Fruit fly (Drosophila melanogaster) whole organism, embryonic: ENCODE data around the gene CG11951.

Source experiments
- Ada2b ChIP-seq: fragments of 200-800 bp; sonication (Bioruptor generic); IDR thresholded peaks from 2 replicates; pipeline ENCODE4 v1.3.6; 2022; ENCODE audit warnings: missing biosample characterization, missing genetic modification characterization
- Adf1 ChIP-seq: fragments of 200-800 bp; sonication (Bioruptor generic); IDR thresholded peaks from 2 replicates; pipeline ENCODE4 v1.3.6; 2022; ENCODE audit warnings: missing biosample characterization, missing genetic modification characterization
- CG10979 ChIP-seq: fragments of 200-800 bp; sonication (Bioruptor generic); optimal IDR thresholded peaks from 2 replicates; lab custom pipeline; 2018; ENCODE audit warnings: missing biosample characterization, mild to moderate bottlenecking, missing genetic modification characterization, moderate library complexity
- CG15073 ChIP-seq: fragments of 200-800 bp; sonication (Bioruptor generic); optimal IDR thresholded peaks from 2 replicates; lab custom pipeline; 2016; ENCODE audit warnings: missing biosample characterization, missing genetic modification characterization
- CG15514 ChIP-seq: fragments of 200-800 bp; sonication (Bioruptor generic); optimal IDR thresholded peaks from 3 replicates; lab custom pipeline; 2017; ENCODE audit warnings: missing biosample characterization, missing genetic modification characterization, mild to moderate bottlenecking, moderate library complexity, missing genetic modification reagents
- CG1603 ChIP-seq: fragments of 200-800 bp; sonication (Bioruptor generic); optimal IDR thresholded peaks from 2 replicates; lab custom pipeline; 2019; ENCODE audit warnings: missing biosample characterization, mild to moderate bottlenecking, missing genetic modification characterization, moderate library complexity
- CG16779 ChIP-seq: fragments of 200-800 bp; sonication (Bioruptor generic); IDR thresholded peaks from 2 replicates; pipeline ENCODE4 v1.3.6; 2022; ENCODE audit warnings: missing biosample characterization, missing genetic modification characterization
- CG18599 ChIP-seq: fragments of 200-800 bp; sonication (Bioruptor generic); optimal IDR thresholded peaks from 3 replicates; lab custom pipeline; 2017; ENCODE audit warnings: missing biosample characterization, missing genetic modification characterization, mild to moderate bottlenecking, moderate library complexity, missing genetic modification reagents
- CG18619 ChIP-seq: fragments of 200-800 bp; sonication (Bioruptor generic); optimal IDR thresholded peaks from 3 replicates; lab custom pipeline; 2017; ENCODE audit warnings: missing biosample characterization, mild to moderate bottlenecking, missing genetic modification characterization
- CG2712 ChIP-seq: fragments of 200-800 bp; optimal IDR thresholded peaks from 3 replicates; lab custom pipeline; 2019; ENCODE audit warnings: missing biosample characterization, mild to moderate bottlenecking, missing genetic modification characterization, moderate library complexity
- CG32532 ChIP-seq: fragments of 200-800 bp; sonication (Bioruptor generic); IDR thresholded peaks from 2 replicates; pipeline ENCODE4 v1.3.6; 2022; ENCODE audit warnings: missing biosample characterization, missing genetic modification characterization
- CG4730 ChIP-seq: fragments of 200-800 bp; sonication (Bioruptor generic); IDR thresholded peaks from 2 replicates; pipeline ENCODE4 v1.3.6; 2022; ENCODE audit warnings: missing biosample characterization, missing genetic modification characterization
- CG7556 ChIP-seq: fragments of 200-800 bp; sonication (Bioruptor generic); optimal IDR thresholded peaks from 2 replicates; lab custom pipeline; 2017; ENCODE audit warnings: missing biosample characterization, mild to moderate bottlenecking, missing genetic modification characterization
- CG8359 ChIP-seq: fragments of 200-800 bp; sonication (Bioruptor generic); optimal IDR thresholded peaks from 2 replicates; lab custom pipeline; 2017; ENCODE audit warnings: missing biosample characterization, mild to moderate bottlenecking, missing genetic modification characterization, borderline replicate concordance
- CG9437 ChIP-seq: fragments of 200-800 bp; sonication (Bioruptor generic); optimal IDR thresholded peaks from 2 replicates; lab custom pipeline; 2018; ENCODE audit warnings: missing biosample characterization, mild to moderate bottlenecking, missing genetic modification characterization
- D ChIP-seq, 2 experiments: fragments of 200-800 bp in 1 of 2; fragments of >200 bp in 1 of 2; sonication (Bioruptor generic) in 1 of 2; optimal IDR thresholded peaks; 2 replicates in 1 of 2; 3 replicates in 1 of 2; lab custom pipeline; 2017; ENCODE audit warnings: mild to moderate bottlenecking in 1 of 2, missing biosample characterization in 1 of 2, missing genetic modification characterization in 1 of 2, missing genetic modification reagents in 1 of 2
- Deaf1 ChIP-seq: fragments of 200-800 bp; optimal IDR thresholded peaks from 3 replicates; lab custom pipeline; 2019; ENCODE audit warnings: missing biosample characterization, mild to moderate bottlenecking, missing genetic modification characterization, moderate library complexity
- HLH3B ChIP-seq: fragments of 200-800 bp; sonication (Bioruptor generic); IDR thresholded peaks from 2 replicates; pipeline ENCODE4 v1.3.6; 2022; ENCODE audit warnings: missing biosample characterization, missing genetic modification characterization
- Hmr ChIP-seq: fragments of 200-800 bp; sonication (Bioruptor generic); optimal IDR thresholded peaks from 3 replicates; lab custom pipeline; 2017; ENCODE audit warnings: mild to moderate bottlenecking, missing biosample characterization, missing genetic modification reagents, missing genetic modification characterization
- Med ChIP-seq: fragments of 200-800 bp; sonication (Bioruptor generic); peaks from one replicate; lab custom pipeline; 2016; ENCODE audit warnings: missing biosample characterization, missing genetic modification characterization, mild to moderate bottlenecking, inconsistent platforms, moderate library complexity
- ab ChIP-seq: fragments of 200-800 bp; sonication (Bioruptor generic); optimal IDR thresholded peaks from 2 replicates; lab custom pipeline; 2016; ENCODE audit warnings: missing biosample characterization, missing genetic modification characterization
- abd-A ChIP-seq: fragments of 200-800 bp; sonication (Bioruptor generic); optimal IDR thresholded peaks from 3 replicates; lab custom pipeline; 2019; ENCODE audit warnings: missing biosample characterization, mild to moderate bottlenecking, missing genetic modification characterization, moderate library complexity
- chinmo ChIP-seq: fragments of 200-800 bp; sonication (Bioruptor generic); IDR thresholded peaks from 4 replicates; pipeline ENCODE4 v1.3.6; 2022; ENCODE audit warnings: missing biosample characterization, missing genetic modification characterization; ENCODE audit not compliant: partially characterized antibody
- crol ChIP-seq: fragments of 200-800 bp; sonication (Bioruptor generic); IDR thresholded peaks from 2 replicates; pipeline ENCODE4 v1.3.6; 2022; ENCODE audit warnings: missing biosample characterization, missing genetic modification characterization
- crp ChIP-seq, 2 experiments: fragments of 200-800 bp; sonication (Bioruptor generic); optimal IDR thresholded peaks; 2 replicates in 1 of 2; 3 replicates in 1 of 2; lab custom pipeline; 2017; ENCODE audit warnings: missing biosample characterization in 2 of 2, missing genetic modification characterization in 2 of 2, mild to moderate bottlenecking in 1 of 2, moderate library complexity in 1 of 2
- dmrt99B ChIP-seq: fragments of 200-800 bp; sonication (Bioruptor generic); optimal IDR thresholded peaks from 2 replicates; lab custom pipeline; 2018; ENCODE audit warnings: missing biosample characterization, mild to moderate bottlenecking, missing genetic modification characterization, moderate library complexity
- ewg ChIP-seq: fragments of 200-800 bp; sonication (Bioruptor generic); optimal IDR thresholded peaks from 3 replicates; lab custom pipeline; 2017; ENCODE audit warnings: mild to moderate bottlenecking, missing biosample characterization, missing genetic modification reagents, missing genetic modification characterization
- gce ChIP-seq: fragments of 200-800 bp; sonication (Bioruptor generic); IDR thresholded peaks from 3 replicates; pipeline ENCODE4 v1.3.6; 2022; ENCODE audit warnings: missing biosample characterization, missing genetic modification characterization
- hbn ChIP-seq: fragments of 200-800 bp; sonication (Bioruptor generic); IDR thresholded peaks from 2 replicates; pipeline ENCODE4 v1.3.6; 2022; ENCODE audit warnings: missing biosample characterization, missing genetic modification characterization; ENCODE audit not compliant: partially characterized antibody
- nmo ChIP-seq: fragments of 200-800 bp; sonication (Bioruptor generic); optimal IDR thresholded peaks from 2 replicates; lab custom pipeline; 2018; ENCODE audit warnings: missing biosample characterization, mild to moderate bottlenecking, missing genetic modification characterization, moderate library complexity
- phol ChIP-seq: fragments of 200-800 bp; sonication (Bioruptor generic); optimal IDR thresholded peaks from 3 replicates; lab custom pipeline; 2018; ENCODE audit warnings: missing biosample characterization, mild to moderate bottlenecking, missing genetic modification characterization, moderate library complexity
- row ChIP-seq: fragments of 200-800 bp; sonication (Bioruptor generic); IDR thresholded peaks from 3 replicates; pipeline ENCODE4 v1.3.6; 2022; ENCODE audit warnings: missing biosample characterization, missing genetic modification characterization
- sens ChIP-seq: fragments of 200-800 bp; sonication (Bioruptor generic); peaks from one replicate; lab custom pipeline; 2016; ENCODE audit warnings: missing biosample characterization, missing genetic modification characterization
- slbo ChIP-seq: fragments of 200-800 bp; sonication (Bioruptor generic); IDR thresholded peaks from 2 replicates; pipeline ENCODE4 v1.3.6; 2022; ENCODE audit warnings: missing biosample characterization, missing genetic modification characterization
- ttk ChIP-seq: fragments of 200-800 bp; sonication (Bioruptor generic); IDR thresholded peaks from 2 replicates; pipeline ENCODE4 v2.1.2; 2022; ENCODE audit warnings: missing biosample characterization, missing genetic modification characterization

Gene CG11951

DNA sequence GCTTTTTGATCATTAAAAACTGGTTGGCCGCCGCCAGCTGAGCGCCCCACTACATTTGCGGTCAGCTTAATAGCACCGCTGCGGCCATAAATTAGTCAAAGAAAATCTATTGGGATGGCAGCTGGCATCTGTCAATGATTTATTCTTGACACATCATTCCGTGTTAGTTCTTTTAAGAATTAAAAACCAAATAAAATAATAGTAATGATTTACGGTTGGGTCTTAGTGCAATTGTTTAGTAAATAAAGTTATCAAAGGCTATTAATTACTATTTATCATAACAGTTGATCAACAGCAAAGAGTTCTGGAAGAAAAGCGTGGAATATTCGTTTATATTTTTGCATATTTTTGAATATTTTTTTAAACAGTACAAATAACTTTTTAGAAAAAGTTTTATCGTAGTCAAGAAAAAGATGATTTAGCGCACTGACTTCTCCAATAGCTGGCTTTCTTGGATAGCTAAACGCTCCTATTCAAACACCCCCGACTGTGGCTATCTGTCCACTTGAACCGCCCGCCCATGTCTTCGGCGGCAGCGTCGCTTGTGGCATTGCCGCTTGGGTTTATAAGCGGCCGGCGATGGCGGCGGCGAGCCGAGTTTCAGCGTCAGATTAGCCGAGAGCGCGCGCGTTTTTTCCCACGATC lies 41.4 kb downstream of the CG11951 start, which contains the start of gene CG14515 (continued):
- TF ChIP-seq Med (GFP tag; lab: Kevin White, UChicago) (peak; percentile 40), CG10979 (tag; lab: Kevin White, UChicago) (peak; percentile 3), D (optimal IDR thresholded peaks at IDR 0.05; lab: Kevin White, UChicago) (no peak), D (GFP tag; optimal IDR thresholded peaks at IDR 0.05; lab: Kevin White, UChicago) (peak; percentile 21), CG2712 (tag; lab: Kevin White, UChicago) (peak; percentile 17), nmo (peak; percentile 59), CG9437 (GFP tag; lab: Kevin White, UChicago) (peak; percentile 7), phol (tag; lab: Kevin White, UChicago) (peak; percentile 27)

DNA sequence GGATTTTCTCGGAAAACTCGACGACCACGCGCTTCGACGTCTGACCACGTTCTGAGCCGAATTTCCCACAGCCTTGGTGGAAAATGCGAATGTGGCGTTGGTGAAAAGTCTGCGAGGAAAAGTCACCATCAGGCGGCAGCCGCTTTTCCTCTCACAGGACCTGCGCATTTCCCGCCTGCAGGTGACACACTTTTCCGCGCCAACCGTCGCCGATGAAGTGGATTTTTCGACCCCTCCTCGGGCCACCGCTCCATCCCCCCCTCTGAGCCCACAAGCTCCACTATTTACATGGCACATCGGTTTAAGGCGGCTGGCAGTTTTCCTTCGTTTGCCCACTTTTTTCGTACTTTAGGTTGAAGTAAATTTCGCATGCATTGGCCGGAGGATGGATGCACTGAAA lies 43.6 kb downstream of the CG11951 start, which contains the start of gene jus:
TSS of gene jus (minus strand) at position 38 of the 400 bp plus-strand sequence.
- peak; percentile 9 for TF ChIP-seq CG18619
- TF ChIP-seq CG15073 (GFP tag; lab: Kevin White, UChicago): no peak
- TF ChIP-seq chinmo: 0 out of 4 replicates have a peak, but pooled peaks have one; percentile 44
- peak; percentile 14 for TF ChIP-seq abd-A (tag; lab: Kevin White, UChicago)
- peak; percentile 76 for TF ChIP-seq ewg
- TF ChIP-seq gce (GFP tag; lab: Robert Waterston, UW): no peak
- peak; percentile 33 for TF ChIP-seq CG7556 (GFP tag; lab: Kevin White, UChicago)
- 0 out of 3 replicates have a peak, but pooled peaks have one; percentile 17 for TF ChIP-seq row
- peak; percentile 35 for TF ChIP-seq Hmr (GFP tag; lab: Kevin White, UChicago)
- TF ChIP-seq Med (GFP tag; lab: Kevin White, UChicago): peak; percentile 55
- peak; percentile 73 for TF ChIP-seq Deaf1 (tag; lab: Kevin White, UChicago)
- peak; percentile 15 for TF ChIP-seq CG15514
- TF ChIP-seq crol: peak; percentile 89
- TF ChIP-seq CG18599 (GFP tag; lab: Kevin White, UChicago): peak; percentile 18
- TF ChIP-seq CG16779: 0 out of 2 replicates have a peak, but pooled peaks have one; percentile 45
- no peak for TF ChIP-seq CG32532 (GFP tag; lab: Robert Waterston, UW)

DNA sequence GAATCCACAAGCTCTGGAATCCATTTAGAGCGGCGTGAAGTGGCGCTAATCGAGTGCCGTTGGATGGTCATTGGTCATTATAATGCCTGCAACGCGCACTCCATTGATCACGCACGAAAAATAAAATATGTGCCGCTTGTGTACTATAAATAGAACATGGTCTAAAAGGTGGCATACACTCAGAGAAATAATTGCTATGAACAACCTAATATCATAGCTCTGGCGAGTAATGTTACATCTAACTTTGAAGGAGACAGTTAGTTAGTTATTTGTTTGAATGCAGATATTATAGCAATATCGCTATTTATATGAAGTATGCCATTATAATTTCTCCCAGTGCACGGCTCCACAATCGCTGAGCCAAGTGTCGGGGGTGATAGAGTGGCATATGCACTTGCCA lies 47.5 kb downstream of the CG11951 start:
- TF ChIP-seq dmrt99B (tag; lab: Kevin White, UChicago) (peak; percentile 6), CG1603 (tag; lab: Kevin White, UChicago) (peak; percentile 6), CG4730 (GFP tag; lab: Robert Waterston, UW) (no peak), ttk (GFP tag; lab: Robert Waterston, UW) (0 out of 2 replicates have a peak, but pooled peaks have one; percentile 7), hbn (GFP tag; lab: Robert Waterston, UW) (no peak), Ada2b (GFP tag; lab: Robert Waterston, UW) (no peak), Med (GFP tag; lab: Kevin White, UChicago) (peak; percentile 68), CG8359 (no peak), Adf1 (GFP tag; lab: Robert Waterston, UW) (no peak), HLH3B (no peak), ab (GFP tag; lab: Kevin White, UChicago) (no peak), sens (peak; percentile 68), slbo (GFP tag; lab: Robert Waterston, UW) (0 out of 2 replicates have a peak, but pooled peaks have one; percentile 31), crp (GFP tag; optimal IDR thresholded peaks at IDR 0.05; lab: Kevin White, UChicago) (no peak)
